Worm (Caenorhabditis elegans) whole organism, L4 larva: ENCODE data around the gene C46C2.3.

Source experiments
- F10B5.3 ChIP-seq: sonication (generic microtip); optimal IDR thresholded peaks from 2 replicates; lab custom pipeline; 2016; ENCODE audit warnings: mild to moderate bottlenecking, missing genetic modification characterization, missing compliant biosample characterization
- F26F4.8 ChIP-seq: fragments of 200-800 bp; sonication (Bioruptor generic); conservative IDR thresholded peaks from 2 replicates; pipeline ENCODE4 v1.3.6; 2022; ENCODE audit warnings: missing genetic modification characterization, missing compliant biosample characterization
- R02D3.7 ChIP-seq: fragments of 150-350 bp; sonication (generic microtip); optimal IDR thresholded peaks from 3 replicates; lab custom pipeline; 2014; ENCODE audit warnings: missing biosample characterization, missing genetic modification characterization
- Y105C5A.15 ChIP-seq: fragments of 200-800 bp; sonication (Bioruptor generic); IDR thresholded peaks from 2 replicates; pipeline ENCODE4 v1.3.6; 2022; ENCODE audit warnings: missing genetic modification characterization, missing compliant biosample characterization
- ZK337.2 ChIP-seq: fragments of 200-800 bp; sonication (Bioruptor generic); IDR thresholded peaks from 2 replicates; pipeline ENCODE4 v1.3.6; 2022; ENCODE audit warnings: missing genetic modification reagents, missing genetic modification characterization, missing compliant biosample characterization
- aha-1 ChIP-seq: fragments of 150-350 bp; peaks from one replicate; lab custom pipeline; 2014; ENCODE audit warnings: missing biosample characterization, missing genetic modification characterization
- aly-2 ChIP-seq: sonication (generic microtip); optimal IDR thresholded peaks from 2 replicates; lab custom pipeline; 2018; ENCODE audit warnings: missing biosample characterization, missing genetic modification characterization
- arid-1 ChIP-seq: fragments of 200-800 bp; sonication (Bioruptor generic); conservative IDR thresholded peaks from 2 replicates; pipeline ENCODE4 v1.3.6; 2022; ENCODE audit warnings: missing genetic modification reagents, missing genetic modification characterization, missing compliant biosample characterization
- ceh-32 ChIP-seq: sonication (generic microtip); optimal IDR thresholded peaks from 2 replicates; lab custom pipeline; 2016; ENCODE audit warnings: mild to moderate bottlenecking, missing genetic modification characterization, missing compliant biosample characterization; ENCODE audit not compliant: poor library complexity
- ceh-82 ChIP-seq: sonication (generic microtip); optimal IDR thresholded peaks from 2 replicates; lab custom pipeline; 2017; ENCODE audit warnings: missing biosample characterization, missing genetic modification characterization
- ces-1 ChIP-seq: fragments of 150-350 bp; sonication (generic microtip); optimal IDR thresholded peaks from 4 replicates; lab custom pipeline; 2014; ENCODE audit warnings: missing biosample characterization, missing genetic modification reagents, missing genetic modification characterization
- cey-2 ChIP-seq: sonication (generic microtip); optimal IDR thresholded peaks from 3 replicates; lab custom pipeline; 2017; ENCODE audit warnings: missing genetic modification characterization, mild to moderate bottlenecking, missing compliant biosample characterization, antibody characterized with exemption, borderline replicate concordance; ENCODE audit not compliant: insufficient read depth
- ctbp-1 ChIP-seq: fragments of 200-800 bp; sonication (Bioruptor generic); IDR thresholded peaks from 2 replicates; pipeline ENCODE4 v1.3.6; 2022; ENCODE audit warnings: missing genetic modification reagents, missing genetic modification characterization, missing compliant biosample characterization
- daf-16 ChIP-seq, 3 experiments: sonication (generic microtip); optimal IDR thresholded peaks; 2 replicates each; lab custom pipeline; 2016 to 2017; ENCODE audit warnings: missing genetic modification characterization in 3 of 3, missing genetic modification reagents in 3 of 3, mild to moderate bottlenecking in 2 of 3, missing compliant biosample characterization in 2 of 3, missing biosample characterization in 1 of 3, moderate library complexity in 1 of 3
- daf-19 ChIP-seq: fragments of 200-800 bp; sonication (Bioruptor generic); conservative IDR thresholded peaks from 2 replicates; pipeline ENCODE4 v1.3.6; 2022; ENCODE audit warnings: missing genetic modification characterization, missing compliant biosample characterization
- dmd-6 ChIP-seq: fragments of 200-800 bp; sonication (Bioruptor generic); IDR thresholded peaks from 2 replicates; pipeline ENCODE4 v1.3.6; 2022; ENCODE audit warnings: missing genetic modification reagents, missing genetic modification characterization, missing compliant biosample characterization
- dve-1 ChIP-seq: sonication (generic microtip); optimal IDR thresholded peaks from 2 replicates; lab custom pipeline; 2017; ENCODE audit warnings: antibody characterized with exemption, mild to moderate bottlenecking, missing genetic modification characterization, missing compliant biosample characterization; ENCODE audit not compliant: insufficient read depth
- fos-1 ChIP-seq: fragments of 150-350 bp; optimal IDR thresholded peaks from 2 replicates; lab custom pipeline; 2014; ENCODE audit warnings: missing biosample characterization, missing genetic modification characterization
- hlh-11 ChIP-seq: fragments of 200-800 bp; sonication (Bioruptor generic); optimal IDR thresholded peaks from 2 replicates; lab custom pipeline; 2018; ENCODE audit warnings: mild to moderate bottlenecking, missing genetic modification characterization, missing compliant biosample characterization
- hlh-30 ChIP-seq: sonication (generic microtip); optimal IDR thresholded peaks from 2 replicates; lab custom pipeline; 2017; ENCODE audit warnings: antibody characterized with exemption, mild to moderate bottlenecking, missing genetic modification characterization, missing compliant biosample characterization; ENCODE audit not compliant: insufficient read depth
- lim-7 ChIP-seq: fragments of 200-800 bp; sonication (Bioruptor generic); IDR thresholded peaks from 2 replicates; pipeline ENCODE4 v1.3.6; 2022; ENCODE audit warnings: missing genetic modification characterization, missing compliant biosample characterization
- lin-13 ChIP-seq: fragments of 150-350 bp; optimal IDR thresholded peaks from 2 replicates; lab custom pipeline; 2014; ENCODE audit warnings: missing biosample characterization, missing genetic modification reagents, missing genetic modification characterization
- lsy-2 ChIP-seq, 2 experiments: fragments of 150-350 bp in 1 of 2; sonication (generic microtip) in 1 of 2; optimal IDR thresholded peaks; 2 replicates each; lab custom pipeline; 2014 to 2017; ENCODE audit warnings: missing biosample characterization in 2 of 2, missing genetic modification characterization in 2 of 2
- madf-5 ChIP-seq, 2 experiments: fragments of 200-800 bp; sonication (Bioruptor generic); IDR thresholded peaks; 2 replicates each; pipeline ENCODE4 v1.3.6; 2022; ENCODE audit warnings: missing compliant biosample characterization in 2 of 2, missing genetic modification characterization in 2 of 2
- madf-9 ChIP-seq: fragments of 200-800 bp; sonication (Bioruptor generic); conservative IDR thresholded peaks from 2 replicates; pipeline ENCODE4 v1.3.6; 2022; ENCODE audit warnings: missing genetic modification reagents, missing genetic modification characterization, missing compliant biosample characterization
- mes-2 ChIP-seq: sonication (generic microtip); optimal IDR thresholded peaks from 2 replicates; lab custom pipeline; 2016; ENCODE audit warnings: missing genotype, mild to moderate bottlenecking, missing genetic modification characterization, missing compliant biosample characterization; ENCODE audit not compliant: poor library complexity, severe bottlenecking
- mxl-2 ChIP-seq: fragments of 200-800 bp; sonication (Bioruptor generic); conservative IDR thresholded peaks from 2 replicates; pipeline ENCODE4 v1.3.6; 2022; ENCODE audit warnings: missing genetic modification reagents, missing genetic modification characterization, missing compliant biosample characterization
- mxl-3 ChIP-seq: fragments of 200-800 bp; sonication (Bioruptor generic); optimal IDR thresholded peaks from 2 replicates; lab custom pipeline; 2018; ENCODE audit warnings: mild to moderate bottlenecking, missing genetic modification characterization, missing compliant biosample characterization
- nhr-237 ChIP-seq: sonication (generic microtip); optimal IDR thresholded peaks from 2 replicates; lab custom pipeline; 2017; ENCODE audit warnings: missing biosample characterization, missing genetic modification characterization
- nhr-28 ChIP-seq: fragments of 150-350 bp; optimal IDR thresholded peaks from 2 replicates; lab custom pipeline; 2014; ENCODE audit warnings: missing biosample characterization, missing genetic modification characterization
- nhr-42 ChIP-seq: fragments of 200-800 bp; sonication (Bioruptor generic); IDR thresholded peaks from 2 replicates; pipeline ENCODE4 v1.3.6; 2022; ENCODE audit warnings: missing genetic modification characterization, missing compliant biosample characterization
- nhr-6 ChIP-seq: fragments of 150-350 bp; optimal IDR thresholded peaks from 2 replicates; lab custom pipeline; 2014; ENCODE audit warnings: missing biosample characterization, missing genetic modification characterization
- nhr-77 ChIP-seq: fragments of 150-350 bp; optimal IDR thresholded peaks from 2 replicates; lab custom pipeline; 2014; ENCODE audit warnings: missing biosample characterization, missing genetic modification characterization
- php-3 ChIP-seq: fragments of 200-800 bp; sonication (Bioruptor generic); IDR thresholded peaks from 2 replicates; pipeline ENCODE4 v1.3.6; 2022; ENCODE audit warnings: missing genetic modification reagents, missing genetic modification characterization, missing compliant biosample characterization
- pqm-1 ChIP-seq: sonication (generic microtip); optimal IDR thresholded peaks from 2 replicates; lab custom pipeline; 2017; ENCODE audit warnings: missing biosample characterization, missing genetic modification characterization
- rbr-2 ChIP-seq: sonication (generic microtip); optimal IDR thresholded peaks from 2 replicates; lab custom pipeline; 2016; ENCODE audit warnings: missing genotype, missing genetic modification characterization, missing compliant biosample characterization
- tra-1 ChIP-seq: fragments of 200-800 bp; sonication (Bioruptor generic); IDR thresholded peaks from 2 replicates; pipeline ENCODE4 v1.3.6; 2022; ENCODE audit warnings: missing genetic modification reagents, missing genetic modification characterization, missing compliant biosample characterization
- unc-39 ChIP-seq: sonication (generic microtip); optimal IDR thresholded peaks from 2 replicates; lab custom pipeline; 2017; ENCODE audit warnings: missing biosample characterization, missing genetic modification characterization
- unc-62 ChIP-seq, 3 experiments: fragments of 150-350 bp in 1 of 3; sonication (generic microtip); optimal IDR thresholded peaks in 2 of 3; peaks in 1 of 3; 1 replicate in 1 of 3; 2 replicates in 2 of 3; lab custom pipeline; 2014 to 2017; ENCODE audit warnings: missing biosample characterization in 3 of 3, missing genetic modification characterization in 3 of 3, missing genetic modification reagents in 3 of 3, missing genotype in 1 of 3

C46C2.3 gene

DNA sequence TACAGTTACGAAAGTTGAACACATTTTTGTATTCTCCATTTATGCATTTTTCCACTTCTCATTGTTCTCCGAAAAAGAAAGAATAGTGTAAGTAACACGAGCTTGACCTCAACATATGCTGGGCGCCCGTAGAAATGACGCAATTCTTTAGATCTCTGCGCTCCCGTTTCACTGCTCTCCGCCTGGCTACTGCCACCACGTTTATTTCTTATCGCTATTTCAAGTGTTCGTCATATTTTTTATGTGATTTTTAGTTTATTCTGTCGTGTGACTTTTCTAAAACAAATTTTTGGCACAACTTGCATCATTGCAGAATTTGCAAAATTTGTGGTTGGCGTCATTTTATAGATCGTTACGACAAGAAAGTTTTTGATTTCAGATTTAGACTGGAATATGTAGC is 8.0 kb upstream of the C46C2.3 start:
- no peak for TF ChIP-seq ces-1
- TF ChIP-seq dmd-6 (GFP tag; lab: Robert Waterston, UW), result peak; percentile 57; the same call in 1 of the 2 replicates
- TF ChIP-seq fos-1 (tag; lab: Kevin White, UChicago), result no peak
- TF ChIP-seq php-3 (GFP tag; lab: Robert Waterston, UW), result peak; percentile 26; the same call in 1 of the 2 replicates
- peak; percentile 49 for TF ChIP-seq nhr-28
- peak; percentile 9 for TF ChIP-seq mes-2 (tag; lab: Kevin White, UChicago)
- peak; percentile 21 for TF ChIP-seq dve-1 (tag; lab: Kevin White, UChicago)
- TF ChIP-seq unc-62 (GFP tag; optimal IDR thresholded peaks at IDR 0.05 in 1 of 2; lab: Kevin White, UChicago), result peak in 1 of 2 experiments; percentile 45
- no peak for TF ChIP-seq unc-62 (tag; optimal IDR thresholded peaks at IDR 0.05; lab: Kevin White, UChicago)
- TF ChIP-seq cey-2 (tag; lab: Kevin White, UChicago), result no peak
- no peak for TF ChIP-seq lim-7 (GFP tag; lab: Robert Waterston, UW)
- TF ChIP-seq mxl-3 (GFP tag; lab: Kevin White, UChicago), result peak; percentile 15
- TF ChIP-seq daf-16 (GFP tag; optimal IDR thresholded peaks at IDR 0.05; lab: Kevin White, UChicago), result no peak
- peak; percentile 26 for TF ChIP-seq daf-16 (tag; optimal IDR thresholded peaks at IDR 0.05; lab: Kevin White, UChicago)
- peak; percentile 67 for TF ChIP-seq pqm-1 (tag; lab: Kevin White, UChicago)
- TF ChIP-seq hlh-30 (tag; lab: Kevin White, UChicago), result peak; percentile 18
- peak; percentile 13 for TF ChIP-seq aha-1 (tag; lab: Kevin White, UChicago)
- no peak for TF ChIP-seq F26F4.8 (GFP tag; lab: Robert Waterston, UW)
- TF ChIP-seq hlh-11 (tag; lab: Kevin White, UChicago), result peak; percentile 63

DNA sequence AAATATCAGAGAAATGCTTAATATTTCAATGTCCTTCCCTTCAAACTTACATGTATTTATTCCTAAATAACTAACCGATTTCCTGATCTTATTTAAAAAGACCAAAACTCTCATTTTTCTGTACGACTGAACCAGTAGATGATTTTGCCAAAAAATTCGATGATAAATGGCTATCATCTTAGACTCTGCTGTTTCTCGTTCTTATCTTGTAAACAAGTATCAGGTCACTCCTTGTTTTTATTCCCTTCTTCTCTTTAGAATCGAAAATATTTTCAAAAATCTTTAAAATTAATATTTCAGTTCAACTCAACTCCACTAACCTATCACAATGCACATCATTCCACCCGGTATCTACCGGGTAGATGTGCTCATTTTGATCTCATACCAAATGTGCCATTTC is 7.5 kb upstream of the C46C2.3 start, which contains the start of gene C46C2.2:
Gene C46C2.2, plus strand, starts transcription at position 301 of the 400 bp plus-strand sequence.
- TF ChIP-seq ceh-32 (tag; lab: Kevin White, UChicago), result no peak
- no peak for TF ChIP-seq aly-2 (tag; lab: Kevin White, UChicago)
- TF ChIP-seq nhr-28, result no peak
- no peak for TF ChIP-seq nhr-6 (tag; lab: Kevin White, UChicago)
- no peak for TF ChIP-seq mxl-2 (GFP tag; lab: Robert Waterston, UW)
- no peak for TF ChIP-seq R02D3.7 (tag; lab: Kevin White, UChicago)
- TF ChIP-seq rbr-2 (tag; lab: Kevin White, UChicago), result no peak
- TF ChIP-seq nhr-77 (tag; lab: Kevin White, UChicago), result no peak
- no peak for TF ChIP-seq unc-39 (tag; lab: Kevin White, UChicago)
- TF ChIP-seq ctbp-1 (GFP tag; lab: Robert Waterston, UW), result no peak
- TF ChIP-seq dve-1 (tag; lab: Kevin White, UChicago), result no peak

DNA sequence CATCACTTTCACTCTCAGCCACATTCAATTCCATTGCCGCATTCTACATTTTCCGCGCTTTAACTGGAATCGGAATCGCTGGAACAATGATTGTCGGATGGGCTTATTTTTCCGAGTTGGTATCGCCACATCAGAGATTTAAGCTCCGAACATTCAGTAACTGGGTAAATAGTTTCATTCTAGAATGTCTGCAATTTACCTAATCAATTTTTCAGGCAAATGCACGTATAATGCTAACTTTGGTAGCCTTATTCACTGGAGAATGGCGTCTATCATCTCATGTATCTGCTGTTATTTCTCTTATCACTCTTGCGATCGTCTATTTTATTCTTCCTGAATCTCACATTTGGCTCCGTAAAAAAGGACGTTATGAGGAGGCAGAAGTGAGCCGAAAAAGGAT is 6.5 kb upstream of the C46C2.3 start:
- TF ChIP-seq unc-62 (GFP tag; optimal IDR thresholded peaks at IDR 0.05 in 1 of 2; lab: Kevin White, UChicago) (peak in 1 of 2 experiments; percentile 78), unc-62 (tag; optimal IDR thresholded peaks at IDR 0.05; lab: Kevin White, UChicago) (no peak), F10B5.3 (tag; lab: Kevin White, UChicago) (no peak), Y105C5A.15 (GFP tag; lab: Robert Waterston, UW) (no peak)
- TF ChIP-seq, all 104 proteins: peak for 1

DNA sequence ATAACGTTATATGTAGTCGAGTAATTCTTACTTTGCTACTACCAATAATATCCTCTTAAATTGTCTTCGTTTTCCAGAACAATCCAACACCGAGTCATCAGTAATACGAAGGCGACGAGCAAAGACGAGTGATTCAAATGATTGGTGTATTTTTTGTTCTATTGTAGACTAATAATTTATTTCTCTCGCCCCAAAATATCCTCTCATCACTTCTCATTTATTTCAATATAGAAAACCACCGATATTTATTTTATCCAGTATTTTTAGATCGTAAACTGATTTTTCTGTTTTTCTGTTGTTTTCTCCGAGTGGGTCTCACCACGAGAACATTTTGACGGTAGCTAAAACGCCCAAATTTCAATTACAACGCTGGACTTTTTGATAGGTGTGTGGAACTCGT is 2.7 kb downstream of the C46C2.3 start:
- TF ChIP-seq lin-13 (no peak), aha-1 (tag; lab: Kevin White, UChicago) (peak; percentile 92)

DNA sequence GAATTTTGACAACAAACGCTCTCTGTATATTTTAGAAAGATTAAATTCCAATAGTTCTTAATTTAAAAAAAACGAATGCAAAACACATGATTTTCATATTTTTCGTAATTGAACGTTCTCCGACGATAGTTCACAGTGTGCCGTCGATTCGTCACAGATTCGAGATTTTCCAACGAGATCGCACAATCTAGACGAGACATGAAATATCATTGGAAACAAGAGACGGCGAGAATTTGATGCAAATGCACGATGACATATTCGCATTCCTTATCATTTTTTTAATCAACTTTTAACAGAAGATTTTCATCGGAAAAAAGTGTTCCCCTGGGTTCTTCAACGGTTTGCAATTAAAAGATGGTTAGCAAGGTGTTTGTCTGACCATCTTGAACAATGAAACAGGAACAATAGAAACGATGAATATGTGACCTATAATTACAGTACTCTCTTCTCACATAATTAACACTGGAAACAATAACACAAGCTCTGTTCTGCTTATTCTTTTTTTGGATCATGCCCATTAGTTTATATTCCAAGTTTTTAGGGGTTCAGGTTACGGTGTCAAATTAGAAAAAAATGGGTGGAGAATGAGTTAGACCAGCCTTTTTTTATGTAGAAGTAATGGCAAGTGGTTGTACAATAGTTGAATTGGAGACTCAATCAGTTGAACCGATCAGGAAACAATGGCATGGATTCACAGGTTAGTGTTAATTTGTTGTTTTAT is 7.7 kb downstream of the C46C2.3 start, which contains the start of gene Y11D7A.3:
Gene Y11D7A.3, plus strand, starts transcription at position 671 of the 721 bp plus-strand sequence.
- TF ChIP-seq F26F4.8 (GFP tag; lab: Robert Waterston, UW) (no peak), arid-1 (no peak), unc-39 (tag; lab: Kevin White, UChicago) (no peak), dve-1 (tag; lab: Kevin White, UChicago) (no peak), madf-5 (GFP tag; IDR thresholded peaks at IDR 0.05; lab: Robert Waterston, UW) (no peak), nhr-237 (tag; lab: Kevin White, UChicago) (no peak), ctbp-1 (GFP tag; lab: Robert Waterston, UW) (no peak), tra-1 (GFP tag; lab: Robert Waterston, UW) (no peak), daf-19 (GFP tag; lab: Robert Waterston, UW) (no peak), nhr-42 (GFP tag; lab: Robert Waterston, UW) (no peak), mxl-3 (GFP tag; lab: Kevin White, UChicago) (no peak), php-3 (GFP tag; lab: Robert Waterston, UW) (no peak), ceh-82 (no peak), R02D3.7 (tag; lab: Kevin White, UChicago) (no peak), madf-9 (no peak), lsy-2 (tag; optimal IDR thresholded peaks at IDR 0.05; lab: Kevin White, UChicago) (no peak), ZK337.2 (GFP tag; lab: Robert Waterston, UW) (no peak)
